Fruit fly (Drosophila melanogaster) whole organism, embryonic: ENCODE measurements around the gene CG7903.
A peak's percentile ranks its signal among the peaks of the same experiment; 100 is the strongest.

Experiments
- Atf3 ChIP-seq: fragments of 200-800 bp; sonication (Bioruptor generic); optimal IDR thresholded peaks from 3 replicates; lab custom pipeline; 2016; ENCODE audit warnings: missing biosample characterization, missing genetic modification characterization
- B-H1 ChIP-seq: fragments of 200-800 bp; sonication (Bioruptor generic); IDR thresholded peaks from 3 replicates; pipeline ENCODE4 v1.3.6; 2022; ENCODE audit warnings: missing biosample characterization, missing genetic modification characterization
- C15 ChIP-seq: fragments of 200-800 bp; sonication (Bioruptor generic); IDR thresholded peaks from 3 replicates; pipeline ENCODE4 v1.3.6; 2022; ENCODE audit warnings: missing biosample characterization, missing genetic modification characterization
- CG11085 ChIP-seq: fragments of 200-800 bp; sonication (Bioruptor generic); IDR thresholded peaks from 2 replicates; pipeline ENCODE4 v1.3.6; 2022; ENCODE audit warnings: missing biosample characterization, missing genetic modification characterization
- CG11247 ChIP-seq: fragments of 200-800 bp; sonication (Bioruptor generic); IDR thresholded peaks from 2 replicates; pipeline ENCODE4 v1.3.6; 2022; ENCODE audit warnings: missing biosample characterization, missing genetic modification characterization
- CG11560 ChIP-seq: fragments of 200-800 bp; sonication (Bioruptor generic); IDR thresholded peaks from 3 replicates; pipeline ENCODE4 v1.3.6; 2022; ENCODE audit warnings: missing biosample characterization, missing genetic modification characterization
- CG12236 ChIP-seq: fragments of 200-800 bp; sonication (Bioruptor generic); optimal IDR thresholded peaks from 2 replicates; lab custom pipeline; 2016; ENCODE audit warnings: missing biosample characterization, missing genetic modification characterization
- CG12744 ChIP-seq: fragments of 200-800 bp; sonication (Bioruptor generic); optimal IDR thresholded peaks from 2 replicates; lab custom pipeline; 2016; ENCODE audit warnings: missing biosample characterization, missing genetic modification characterization
- CG13123 ChIP-seq: fragments of 200-800 bp; sonication (Bioruptor generic); optimal IDR thresholded peaks from 2 replicates; lab custom pipeline; 2016; ENCODE audit warnings: missing biosample characterization, missing genetic modification characterization
- CG14710 ChIP-seq: fragments of 200-800 bp; sonication (Bioruptor generic); optimal IDR thresholded peaks from 3 replicates; lab custom pipeline; 2019; ENCODE audit warnings: missing biosample characterization, mild to moderate bottlenecking, missing genetic modification characterization, moderate library complexity
- CG16779 ChIP-seq: fragments of 200-800 bp; sonication (Bioruptor generic); IDR thresholded peaks from 2 replicates; pipeline ENCODE4 v1.3.6; 2022; ENCODE audit warnings: missing biosample characterization, missing genetic modification characterization
- CG17385 ChIP-seq: fragments of 200-800 bp; sonication (Bioruptor generic); optimal IDR thresholded peaks from 3 replicates; lab custom pipeline; 2018; ENCODE audit warnings: missing biosample characterization, mild to moderate bottlenecking, missing genetic modification characterization
- CG31224 ChIP-seq: fragments of 200-800 bp; sonication (Bioruptor generic); IDR thresholded peaks from 2 replicates; pipeline ENCODE4 v1.3.6; 2022; ENCODE audit warnings: missing biosample characterization, missing genetic modification characterization
- CG31365 ChIP-seq: fragments of 200-800 bp; sonication (Bioruptor generic); optimal IDR thresholded peaks from 2 replicates; lab custom pipeline; 2018; ENCODE audit warnings: missing biosample characterization, mild to moderate bottlenecking, missing genetic modification characterization
- CG34422 ChIP-seq: fragments of 200-800 bp; sonication (Bioruptor generic); IDR thresholded peaks from 3 replicates; pipeline ENCODE4 v1.3.6; 2022; ENCODE audit warnings: missing biosample characterization, missing genetic modification characterization
- CG4360 ChIP-seq: fragments of 200-800 bp; sonication (Bioruptor generic); IDR thresholded peaks from 2 replicates; pipeline ENCODE4 v1.3.6; 2022; ENCODE audit warnings: missing biosample characterization, missing genetic modification characterization
- CG6654 ChIP-seq: fragments of 200-800 bp; sonication (Bioruptor generic); optimal IDR thresholded peaks from 2 replicates; lab custom pipeline; 2017; ENCODE audit warnings: missing biosample characterization, mild to moderate bottlenecking, missing genetic modification characterization
- CG7745 ChIP-seq: fragments of 200-800 bp; sonication (Bioruptor generic); optimal IDR thresholded peaks from 2 replicates; lab custom pipeline; 2018; ENCODE audit warnings: missing biosample characterization, mild to moderate bottlenecking, missing genetic modification characterization, moderate library complexity
- CG8388 ChIP-seq: fragments of 200-800 bp; sonication (Bioruptor generic); optimal IDR thresholded peaks from 2 replicates; lab custom pipeline; 2019; ENCODE audit warnings: missing biosample characterization, mild to moderate bottlenecking, missing genetic modification characterization, moderate library complexity
- CG8765 ChIP-seq: fragments of 200-800 bp; sonication (Bioruptor generic); IDR thresholded peaks from 2 replicates; pipeline ENCODE4 v1.3.6; 2022; ENCODE audit warnings: missing biosample characterization, missing genetic modification characterization
- CG8924 ChIP-seq: fragments of 200-800 bp; optimal IDR thresholded peaks from 3 replicates; lab custom pipeline; 2019; ENCODE audit warnings: missing biosample characterization, mild to moderate bottlenecking, missing genetic modification characterization, moderate library complexity
- Doc3 ChIP-seq: fragments of 200-800 bp; sonication (Bioruptor generic); IDR thresholded peaks from 3 replicates; pipeline ENCODE4 v1.3.6; 2022; ENCODE audit warnings: missing biosample characterization, missing genetic modification characterization; ENCODE audit not compliant: partially characterized antibody
- Drgx ChIP-seq: fragments of 200-800 bp; sonication (Bioruptor generic); IDR thresholded peaks from 2 replicates; pipeline ENCODE4 v1.3.6; 2022; ENCODE audit warnings: missing biosample characterization, missing genetic modification characterization
- E2f1 ChIP-seq: fragments of 200-800 bp; sonication (Bioruptor generic); IDR thresholded peaks from 2 replicates; pipeline ENCODE4 v1.3.6; 2022; ENCODE audit warnings: missing biosample characterization, missing genetic modification characterization
- Hmr ChIP-seq: fragments of 200-800 bp; sonication (Bioruptor generic); optimal IDR thresholded peaks from 3 replicates; lab custom pipeline; 2017; ENCODE audit warnings: mild to moderate bottlenecking, missing biosample characterization, missing genetic modification reagents, missing genetic modification characterization
- Hsf ChIP-seq: fragments of 200-800 bp; sonication (Bioruptor generic); optimal IDR thresholded peaks from 3 replicates; lab custom pipeline; 2016; ENCODE audit warnings: missing biosample characterization, missing genetic modification characterization
- Lim3 ChIP-seq: fragments of 200-800 bp; sonication (Bioruptor generic); IDR thresholded peaks from 2 replicates; pipeline ENCODE4 v1.3.6; 2022; ENCODE audit warnings: missing biosample characterization, missing genetic modification characterization
- MTF-1 ChIP-seq: fragments of 200-800 bp; sonication (Bioruptor generic); optimal IDR thresholded peaks from 2 replicates; lab custom pipeline; 2018; ENCODE audit warnings: missing biosample characterization, mild to moderate bottlenecking, missing genetic modification characterization, borderline replicate concordance
- NC2β ChIP-seq: fragments of 200-800 bp; sonication (Bioruptor generic); optimal IDR thresholded peaks from 2 replicates; lab custom pipeline; 2016; ENCODE audit warnings: missing biosample characterization, missing genetic modification characterization
- Side ChIP-seq: fragments of 200-800 bp; sonication (Bioruptor generic); optimal IDR thresholded peaks from 2 replicates; lab custom pipeline; 2016; ENCODE audit warnings: missing biosample characterization, missing genetic modification characterization
- Vsx1 ChIP-seq: fragments of 200-800 bp; sonication (Bioruptor generic); optimal IDR thresholded peaks from 2 replicates; lab custom pipeline; 2017; ENCODE audit warnings: missing biosample characterization, mild to moderate bottlenecking, missing genetic modification characterization, missing genetic modification reagents
- ap ChIP-seq: fragments of 200-800 bp; sonication (Bioruptor generic); IDR thresholded peaks from 2 replicates; pipeline ENCODE4 v1.3.6; 2022; ENCODE audit warnings: missing biosample characterization, missing genetic modification characterization
- ash1 ChIP-seq: fragments of 200-800 bp; sonication (Bioruptor generic); optimal IDR thresholded peaks from 2 replicates; lab custom pipeline; 2018; ENCODE audit warnings: missing biosample characterization, mild to moderate bottlenecking, missing genetic modification characterization
- bsh ChIP-seq, 2 experiments: fragments of 200-800 bp; sonication (Bioruptor generic); optimal IDR thresholded peaks; 2 replicates each; lab custom pipeline; 2017 to 2018; ENCODE audit warnings: mild to moderate bottlenecking in 2 of 2, missing biosample characterization in 2 of 2, missing genetic modification characterization in 2 of 2, moderate library complexity in 1 of 2
- caup ChIP-seq: fragments of 200-800 bp; sonication (Bioruptor generic); optimal IDR thresholded peaks from 3 replicates; lab custom pipeline; 2017; ENCODE audit warnings: missing biosample characterization, mild to moderate bottlenecking, missing genetic modification characterization, moderate library complexity; ENCODE audit not compliant: severe bottlenecking
- chif ChIP-seq, 2 experiments: fragments of 200-800 bp; sonication (Bioruptor generic); optimal IDR thresholded peaks; 3 replicates each; lab custom pipeline; 2016; ENCODE audit warnings: missing biosample characterization in 2 of 2, missing genetic modification characterization in 2 of 2
- emc ChIP-seq: fragments of 200-800 bp; sonication (Bioruptor generic); optimal IDR thresholded peaks from 2 replicates; lab custom pipeline; 2016; ENCODE audit warnings: missing biosample characterization, missing genetic modification characterization
- ewg ChIP-seq: fragments of 200-800 bp; sonication (Bioruptor generic); optimal IDR thresholded peaks from 3 replicates; lab custom pipeline; 2017; ENCODE audit warnings: mild to moderate bottlenecking, missing biosample characterization, missing genetic modification reagents, missing genetic modification characterization
- gcm2 ChIP-seq: fragments of 200-800 bp; sonication (Bioruptor generic); optimal IDR thresholded peaks from 2 replicates; lab custom pipeline; 2016; ENCODE audit warnings: missing biosample characterization, missing genetic modification characterization
- lola ChIP-seq, 3 experiments: fragments of >200 bp in 2 of 3; fragments of 200-800 bp in 1 of 3; sonication (Bioruptor generic) in 1 of 3; optimal IDR thresholded peaks; 2 replicates each; lab custom pipeline; 2017 to 2019; ENCODE audit warnings: missing biosample characterization in 3 of 3, missing genetic modification characterization in 3 of 3, mild to moderate bottlenecking in 1 of 3, moderate library complexity in 1 of 3
- nmo ChIP-seq: fragments of 200-800 bp; sonication (Bioruptor generic); optimal IDR thresholded peaks from 2 replicates; lab custom pipeline; 2018; ENCODE audit warnings: missing biosample characterization, mild to moderate bottlenecking, missing genetic modification characterization, moderate library complexity
- nom ChIP-seq: fragments of 200-800 bp; sonication (Bioruptor generic); optimal IDR thresholded peaks from 2 replicates; lab custom pipeline; 2017; ENCODE audit warnings: missing biosample characterization, missing genetic modification characterization, mild to moderate bottlenecking, moderate library complexity, missing genetic modification reagents
- prd ChIP-seq, 3 experiments: fragments of >200 bp in 2 of 3; fragments of 200-800 bp in 1 of 3; sonication (Bioruptor generic) in 1 of 3; optimal IDR thresholded peaks in 2 of 3; IDR thresholded peaks in 1 of 3; 2 replicates in 2 of 3; 3 replicates in 1 of 3; pipeline versions ENCODE4 v1.3.6 to Lab custom; 2017 to 2022; ENCODE audit warnings: missing biosample characterization in 1 of 3, missing genetic modification characterization in 1 of 3
- sens-2 ChIP-seq: fragments of 200-800 bp; sonication (Bioruptor generic); IDR thresholded peaks from 2 replicates; pipeline ENCODE4 v1.3.6; 2022; ENCODE audit warnings: missing biosample characterization, missing genetic modification characterization
- seq ChIP-seq: fragments of 200-800 bp; sonication (Bioruptor generic); IDR thresholded peaks from 2 replicates; pipeline ENCODE4 v1.3.6; 2022; ENCODE audit warnings: missing biosample characterization, missing genetic modification characterization
- sima ChIP-seq: fragments of 200-800 bp; sonication (Bioruptor generic); optimal IDR thresholded peaks from 2 replicates; lab custom pipeline; 2016; ENCODE audit warnings: missing biosample characterization, missing genetic modification characterization
- ssp ChIP-seq: fragments of 200-800 bp; sonication (Bioruptor generic); IDR thresholded peaks from 2 replicates; pipeline ENCODE4 v1.3.6; 2022; ENCODE audit warnings: missing biosample characterization, missing genetic modification characterization
- stc ChIP-seq: fragments of 200-800 bp; sonication (Bioruptor generic); IDR thresholded peaks from 2 replicates; pipeline ENCODE4 v1.3.6; 2022; ENCODE audit warnings: missing biosample characterization, missing genetic modification characterization
- tap ChIP-seq: fragments of 200-800 bp; optimal IDR thresholded peaks from 3 replicates; lab custom pipeline; 2019; ENCODE audit warnings: missing biosample characterization, mild to moderate bottlenecking, missing genetic modification characterization, moderate library complexity
- yki ChIP-seq: fragments of >200 bp; optimal IDR thresholded peaks from 3 replicates; lab custom pipeline; 2018

The CG7903 gene

DNA sequence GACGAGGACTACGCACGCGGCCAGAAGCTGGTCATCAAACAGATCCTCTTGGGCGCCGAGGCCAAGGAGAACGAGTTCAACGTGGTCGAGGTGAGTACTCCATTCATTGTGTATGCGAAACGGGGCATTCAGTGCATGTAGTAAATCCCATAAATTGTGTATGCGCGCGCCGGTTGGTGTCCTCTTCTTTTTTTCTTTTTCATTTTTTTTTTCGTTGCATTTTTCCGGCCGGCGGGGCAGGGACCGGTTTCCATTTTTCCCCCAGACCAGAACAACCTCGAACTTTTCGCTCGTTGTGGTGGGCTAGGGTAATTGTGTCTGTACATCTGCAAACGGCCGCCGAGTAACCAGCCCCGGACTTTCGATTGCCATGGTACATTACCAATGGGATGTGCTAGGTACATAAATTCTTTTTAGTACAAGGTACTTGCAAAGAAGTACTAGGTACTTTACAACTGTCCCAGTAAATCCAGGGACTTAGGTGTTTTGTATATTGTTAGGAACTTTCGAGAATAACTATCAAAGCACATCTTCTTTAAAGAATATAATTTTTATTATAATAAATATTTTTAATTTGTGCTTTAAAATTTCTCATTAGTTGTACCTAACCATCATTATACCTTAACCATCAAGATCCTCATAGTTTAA lies 10.4 kb upstream of the CG7903 start (continued):
- TF ChIP-seq CG4360 (no peak), Drgx (GFP tag; lab: Robert Waterston, UW) (peak; percentile 50), seq (GFP tag; lab: Robert Waterston, UW) (no peak), ewg (GFP tag; lab: Kevin White, UChicago) (peak; percentile 4), CG34422 (GFP tag; lab: Robert Waterston, UW) (no peak), bsh (GFP tag; optimal IDR thresholded peaks at IDR 0.05; lab: Kevin White, UChicago) (peak in 1 of 2 experiments; percentile 62), CG7745 (no peak), CG16779 (GFP tag; lab: Robert Waterston, UW) (no peak), nom (peak; percentile 92), tap (tag; lab: Kevin White, UChicago) (no peak)

DNA sequence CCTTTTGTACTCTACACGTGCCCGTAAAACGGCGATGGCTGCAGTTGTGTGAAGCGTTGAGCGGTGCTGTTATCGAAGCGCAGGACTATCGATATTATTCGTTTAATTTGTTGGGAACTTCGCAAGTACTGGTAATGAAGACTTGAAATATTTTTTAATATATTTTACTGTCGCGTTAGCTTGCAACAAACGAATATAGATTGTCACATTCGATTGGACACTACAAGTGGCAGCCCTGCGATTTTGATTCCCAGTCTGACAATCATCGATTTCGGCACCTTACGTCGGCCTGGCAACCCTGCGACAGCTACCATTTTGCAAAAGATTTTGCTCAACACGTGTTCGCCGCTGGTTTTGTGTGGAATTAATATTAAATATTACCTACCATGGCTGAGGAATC lies 9.6 kb upstream of the CG7903 start, which contains the start of the genes Nlp and Nph:
Gene Nlp, plus strand, starts transcription at position 138 of the 400 bp plus-strand sequence.
Gene Nph, minus strand, starts transcription at position 214 of the 400 bp plus-strand sequence.
- TF ChIP-seq chif (GFP tag; optimal IDR thresholded peaks at IDR 0.05; lab: Kevin White, UChicago) (no peak), prd (optimal IDR thresholded peaks at IDR 0.05; lab: Kevin White, UChicago) (no peak), prd (GFP tag; IDR thresholded peaks at IDR 0.05; lab: Robert Waterston, UW) (no peak), lola (GFP tag; optimal IDR thresholded peaks at IDR 0.05; lab: Kevin White, UChicago) (no peak), gcm2 (GFP tag; lab: Kevin White, UChicago) (no peak), sens-2 (no peak), Lim3 (GFP tag; lab: Robert Waterston, UW) (no peak), CG6654 (GFP tag; lab: Kevin White, UChicago) (no peak), C15 (no peak), CG13123 (GFP tag; lab: Kevin White, UChicago) (no peak), Doc3 (GFP tag; lab: Robert Waterston, UW) (peak; percentile 94), emc (GFP tag; lab: Kevin White, UChicago) (no peak), Hsf (GFP tag; lab: Kevin White, UChicago) (peak; percentile 36), sima (GFP tag; lab: Kevin White, UChicago) (no peak), B-H1 (GFP tag; lab: Robert Waterston, UW) (no peak), Hmr (no peak), caup (peak; percentile 22), E2f1 (GFP tag; lab: Robert Waterston, UW) (no peak), ssp (GFP tag; lab: Robert Waterston, UW) (no peak), NC2β (no peak), CG17385 (GFP tag; lab: Kevin White, UChicago) (peak; percentile 5), CG11560 (tag; lab: Robert Waterston, UW) (peak; percentile 93), CG8765 (GFP tag; lab: Robert Waterston, UW) (no peak), CG14710 (tag; lab: Kevin White, UChicago) (peak; percentile 67), CG12236 (GFP tag; lab: Kevin White, UChicago) (no peak), Side (GFP tag; lab: Kevin White, UChicago) (no peak), CG12744 (GFP tag; lab: Kevin White, UChicago) (no peak), CG31224 (GFP tag; lab: Robert Waterston, UW) (no peak), ap (GFP tag; lab: Robert Waterston, UW) (no peak), CG8388 (GFP tag; lab: Kevin White, UChicago) (no peak), ash1 (GFP tag; lab: Kevin White, UChicago) (no peak), CG11247 (GFP tag; lab: Robert Waterston, UW) (no peak), MTF-1 (GFP tag; lab: Kevin White, UChicago) (no peak), stc (no peak), Atf3 (no peak), CG8924 (tag; lab: Kevin White, UChicago) (peak; percentile 43), CG11085 (GFP tag; lab: Robert Waterston, UW) (no peak), Vsx1 (GFP tag; lab: Kevin White, UChicago) (no peak), yki (no peak), CG31365 (tag; lab: Kevin White, UChicago) (no peak), nmo (GFP tag; lab: Kevin White, UChicago) (peak; percentile 67)
